Worm (Caenorhabditis elegans) whole organism, L4 larva: ENCODE results near the gene sra-12.

Experiments
- F26F4.8 ChIP-seq: fragments of 200-800 bp; sonication (Bioruptor generic); conservative IDR thresholded peaks from 2 replicates; pipeline ENCODE4 v1.3.6; 2022; ENCODE audit warnings: missing genetic modification characterization, missing compliant biosample characterization
- F44E2.7 ChIP-seq: fragments of 200-800 bp; sonication (Bioruptor generic); IDR thresholded peaks from 2 replicates; pipeline ENCODE4 v2.1.2; 2022; ENCODE audit warnings: missing genetic modification characterization, missing compliant biosample characterization
- Y5F2A.4 ChIP-seq: fragments of 200-800 bp; sonication (Bioruptor generic); optimal IDR thresholded peaks from 2 replicates; lab custom pipeline; 2018; ENCODE audit warnings: mild to moderate bottlenecking, missing genetic modification characterization, missing compliant biosample characterization
- ZK337.2 ChIP-seq: fragments of 200-800 bp; sonication (Bioruptor generic); IDR thresholded peaks from 2 replicates; pipeline ENCODE4 v1.3.6; 2022; ENCODE audit warnings: missing genetic modification reagents, missing genetic modification characterization, missing compliant biosample characterization
- ZK546.5 ChIP-seq, 2 experiments: sonication (generic microtip); optimal IDR thresholded peaks; 2 replicates each; lab custom pipeline; 2017; ENCODE audit warnings: missing biosample characterization in 2 of 2, missing genetic modification characterization in 2 of 2
- aha-1 ChIP-seq: fragments of 150-350 bp; peaks from one replicate; lab custom pipeline; 2014; ENCODE audit warnings: missing biosample characterization, missing genetic modification characterization
- aly-2 ChIP-seq: sonication (generic microtip); optimal IDR thresholded peaks from 2 replicates; lab custom pipeline; 2018; ENCODE audit warnings: missing biosample characterization, missing genetic modification characterization
- ama-1 ChIP-seq: fragments of 150-350 bp; optimal IDR thresholded peaks from 2 replicates; lab custom pipeline; 2014; ENCODE audit warnings: inconsistent platforms, mixed read lengths
- attf-4 ChIP-seq: sonication (generic microtip); optimal IDR thresholded peaks from 3 replicates; lab custom pipeline; 2017; ENCODE audit warnings: missing biosample characterization, missing genetic modification characterization
- ceh-20 ChIP-seq: fragments of 200-800 bp; sonication (Bioruptor generic); IDR thresholded peaks from 2 replicates; pipeline ENCODE4 v1.3.6; 2022; ENCODE audit warnings: missing genetic modification reagents, missing genetic modification characterization, missing compliant biosample characterization
- ceh-28 ChIP-seq: fragments of 150-350 bp; optimal IDR thresholded peaks from 2 replicates; lab custom pipeline; 2014; ENCODE audit warnings: missing biosample characterization, missing genetic modification reagents, missing genetic modification characterization
- ceh-32 ChIP-seq: sonication (generic microtip); optimal IDR thresholded peaks from 2 replicates; lab custom pipeline; 2016; ENCODE audit warnings: mild to moderate bottlenecking, missing genetic modification characterization, missing compliant biosample characterization; ENCODE audit not compliant: poor library complexity
- ces-1 ChIP-seq: fragments of 150-350 bp; sonication (generic microtip); optimal IDR thresholded peaks from 4 replicates; lab custom pipeline; 2014; ENCODE audit warnings: missing biosample characterization, missing genetic modification reagents, missing genetic modification characterization
- cey-2 ChIP-seq: sonication (generic microtip); optimal IDR thresholded peaks from 3 replicates; lab custom pipeline; 2017; ENCODE audit warnings: missing genetic modification characterization, mild to moderate bottlenecking, missing compliant biosample characterization, antibody characterized with exemption, borderline replicate concordance; ENCODE audit not compliant: insufficient read depth
- daf-12 ChIP-seq: fragments of 150-350 bp; optimal IDR thresholded peaks from 2 replicates; lab custom pipeline; 2014; ENCODE audit warnings: missing biosample characterization, missing genetic modification reagents, missing genetic modification characterization
- daf-8 ChIP-seq: fragments of 200-800 bp; sonication (Bioruptor generic); IDR thresholded peaks from 2 replicates; pipeline ENCODE4 v1.3.6; 2022; ENCODE audit warnings: missing genetic modification characterization, missing compliant biosample characterization
- dmd-9 ChIP-seq: fragments of 200-800 bp; sonication (Bioruptor generic); IDR thresholded peaks from 2 replicates; pipeline ENCODE4 v1.3.6; 2022; ENCODE audit warnings: missing genetic modification reagents, missing genetic modification characterization, missing compliant biosample characterization
- dpl-1 ChIP-seq: fragments of 150-350 bp; optimal IDR thresholded peaks from 2 replicates; lab custom pipeline; 2014; ENCODE audit warnings: missing biosample characterization, missing genetic modification reagents, missing genetic modification characterization
- dve-1 ChIP-seq: sonication (generic microtip); optimal IDR thresholded peaks from 2 replicates; lab custom pipeline; 2017; ENCODE audit warnings: antibody characterized with exemption, mild to moderate bottlenecking, missing genetic modification characterization, missing compliant biosample characterization; ENCODE audit not compliant: insufficient read depth
- fos-1 ChIP-seq: fragments of 150-350 bp; optimal IDR thresholded peaks from 2 replicates; lab custom pipeline; 2014; ENCODE audit warnings: missing biosample characterization, missing genetic modification characterization
- gei-8 ChIP-seq: fragments of 200-800 bp; sonication (Bioruptor generic); optimal IDR thresholded peaks from 2 replicates; lab custom pipeline; 2018; ENCODE audit warnings: mild to moderate bottlenecking, missing genetic modification characterization, missing compliant biosample characterization
- hif-1 ChIP-seq, 2 experiments: sonication (generic microtip); optimal IDR thresholded peaks; 2 replicates each; lab custom pipeline; 2016 to 2017; ENCODE audit warnings: missing compliant biosample characterization in 2 of 2, missing genetic modification characterization in 2 of 2, missing genetic modification reagents in 2 of 2, missing genotype in 2 of 2, mild to moderate bottlenecking in 1 of 2
- hlh-11 ChIP-seq: fragments of 200-800 bp; sonication (Bioruptor generic); optimal IDR thresholded peaks from 2 replicates; lab custom pipeline; 2018; ENCODE audit warnings: mild to moderate bottlenecking, missing genetic modification characterization, missing compliant biosample characterization
- hlh-30 ChIP-seq: sonication (generic microtip); optimal IDR thresholded peaks from 2 replicates; lab custom pipeline; 2017; ENCODE audit warnings: antibody characterized with exemption, mild to moderate bottlenecking, missing genetic modification characterization, missing compliant biosample characterization; ENCODE audit not compliant: insufficient read depth
- hmg-1.1 ChIP-seq: fragments of 200-800 bp; sonication (Bioruptor generic); IDR thresholded peaks from 2 replicates; pipeline ENCODE4 v1.3.6; 2022; ENCODE audit warnings: missing genetic modification reagents, missing genetic modification characterization, missing compliant biosample characterization
- lin-1 ChIP-seq: fragments of 200-800 bp; sonication (Bioruptor generic); IDR thresholded peaks from 2 replicates; pipeline ENCODE4 v1.3.6; 2022; ENCODE audit warnings: missing genetic modification reagents, missing genetic modification characterization, missing compliant biosample characterization
- lin-13 ChIP-seq: fragments of 150-350 bp; optimal IDR thresholded peaks from 2 replicates; lab custom pipeline; 2014; ENCODE audit warnings: missing biosample characterization, missing genetic modification reagents, missing genetic modification characterization
- lin-15B ChIP-seq: fragments of 150-350 bp; sonication (generic microtip); optimal IDR thresholded peaks from 3 replicates; lab custom pipeline; 2014; ENCODE audit warnings: missing biosample characterization, missing genetic modification characterization
- lir-3 ChIP-seq: sonication (generic microtip); optimal IDR thresholded peaks from 2 replicates; lab custom pipeline; 2016; ENCODE audit warnings: mild to moderate bottlenecking, missing genetic modification characterization, missing compliant biosample characterization
- madf-5 ChIP-seq, 2 experiments: fragments of 200-800 bp; sonication (Bioruptor generic); IDR thresholded peaks; 2 replicates each; pipeline ENCODE4 v1.3.6; 2022; ENCODE audit warnings: missing compliant biosample characterization in 2 of 2, missing genetic modification characterization in 2 of 2
- mdl-1 ChIP-seq, 2 experiments: fragments of 150-350 bp in 1 of 2; sonication (generic microtip) in 1 of 2; optimal IDR thresholded peaks; 2 replicates each; lab custom pipeline; 2014 to 2017; ENCODE audit warnings: missing biosample characterization in 2 of 2, missing genetic modification characterization in 2 of 2
- nhr-102 ChIP-seq: sonication (generic microtip); optimal IDR thresholded peaks from 2 replicates; lab custom pipeline; 2016; ENCODE audit warnings: mild to moderate bottlenecking, missing genetic modification characterization, moderate library complexity, missing compliant biosample characterization
- nhr-111 ChIP-seq: fragments of 200-800 bp; sonication (Bioruptor generic); optimal IDR thresholded peaks from 2 replicates; lab custom pipeline; 2018; ENCODE audit warnings: mild to moderate bottlenecking, missing genetic modification characterization, missing compliant biosample characterization
- nhr-237 ChIP-seq: sonication (generic microtip); optimal IDR thresholded peaks from 2 replicates; lab custom pipeline; 2017; ENCODE audit warnings: missing biosample characterization, missing genetic modification characterization
- nhr-25 ChIP-seq: sonication (generic microtip); optimal IDR thresholded peaks from 2 replicates; lab custom pipeline; 2017; ENCODE audit warnings: missing genetic modification characterization, mild to moderate bottlenecking, missing compliant biosample characterization, antibody characterized with exemption, moderate library complexity, borderline replicate concordance; ENCODE audit not compliant: insufficient read depth
- nhr-42 ChIP-seq: fragments of 200-800 bp; sonication (Bioruptor generic); IDR thresholded peaks from 2 replicates; pipeline ENCODE4 v1.3.6; 2022; ENCODE audit warnings: missing genetic modification characterization, missing compliant biosample characterization
- nhr-48 ChIP-seq: sonication (generic microtip); optimal IDR thresholded peaks from 2 replicates; lab custom pipeline; 2016; ENCODE audit warnings: mild to moderate bottlenecking, missing genetic modification characterization, missing compliant biosample characterization
- nhr-6 ChIP-seq: fragments of 150-350 bp; optimal IDR thresholded peaks from 2 replicates; lab custom pipeline; 2014; ENCODE audit warnings: missing biosample characterization, missing genetic modification characterization
- nhr-76 ChIP-seq: fragments of 150-350 bp; optimal IDR thresholded peaks from 2 replicates; lab custom pipeline; 2014; ENCODE audit warnings: missing biosample characterization, missing genetic modification characterization
- nhr-77 ChIP-seq: fragments of 150-350 bp; optimal IDR thresholded peaks from 2 replicates; lab custom pipeline; 2014; ENCODE audit warnings: missing biosample characterization, missing genetic modification characterization
- pha-4 ChIP-seq, 2 experiments: fragments of 150-350 bp in 1 of 2; fragments of 200-800 bp in 1 of 2; sonication (Bioruptor generic) in 1 of 2; IDR thresholded peaks in 1 of 2; optimal IDR thresholded peaks in 1 of 2; 2 replicates each; pipeline versions ENCODE4 v1.3.6 to Lab custom; 2014 to 2022; ENCODE audit warnings: missing genetic modification characterization in 2 of 2, missing genetic modification reagents in 2 of 2, missing biosample characterization in 1 of 2, missing compliant biosample characterization in 1 of 2
- rbr-2 ChIP-seq: sonication (generic microtip); optimal IDR thresholded peaks from 2 replicates; lab custom pipeline; 2016; ENCODE audit warnings: missing genotype, missing genetic modification characterization, missing compliant biosample characterization
- skn-1 ChIP-seq: fragments of 150-350 bp; optimal IDR thresholded peaks from 2 replicates; lab custom pipeline; 2014; ENCODE audit warnings: missing biosample characterization, missing genetic modification characterization
- unc-39 ChIP-seq: sonication (generic microtip); optimal IDR thresholded peaks from 2 replicates; lab custom pipeline; 2017; ENCODE audit warnings: missing biosample characterization, missing genetic modification characterization
- vab-7 ChIP-seq: fragments of 200-800 bp; sonication (Bioruptor generic); IDR thresholded peaks from 2 replicates; pipeline ENCODE4 v1.3.6; 2022; ENCODE audit warnings: missing genetic modification reagents, missing genetic modification characterization, missing compliant biosample characterization
- zag-1 ChIP-seq: fragments of 150-350 bp; optimal IDR thresholded peaks from 2 replicates; lab custom pipeline; 2014; ENCODE audit warnings: missing biosample characterization, missing genetic modification characterization
- zip-11 ChIP-seq: fragments of 200-800 bp; sonication (Bioruptor generic); IDR thresholded peaks from 2 replicates; pipeline ENCODE4 v1.3.6; 2022; ENCODE audit warnings: missing genetic modification characterization, missing compliant biosample characterization
- zip-2 ChIP-seq: fragments of 150-350 bp; optimal IDR thresholded peaks from 2 replicates; lab custom pipeline; 2014; ENCODE audit warnings: missing biosample characterization, missing genetic modification characterization
- ztf-7 ChIP-seq: fragments of 150-350 bp; optimal IDR thresholded peaks from 2 replicates; lab custom pipeline; 2014; ENCODE audit warnings: missing biosample characterization, missing genetic modification characterization

The sra-12 gene

DNA sequence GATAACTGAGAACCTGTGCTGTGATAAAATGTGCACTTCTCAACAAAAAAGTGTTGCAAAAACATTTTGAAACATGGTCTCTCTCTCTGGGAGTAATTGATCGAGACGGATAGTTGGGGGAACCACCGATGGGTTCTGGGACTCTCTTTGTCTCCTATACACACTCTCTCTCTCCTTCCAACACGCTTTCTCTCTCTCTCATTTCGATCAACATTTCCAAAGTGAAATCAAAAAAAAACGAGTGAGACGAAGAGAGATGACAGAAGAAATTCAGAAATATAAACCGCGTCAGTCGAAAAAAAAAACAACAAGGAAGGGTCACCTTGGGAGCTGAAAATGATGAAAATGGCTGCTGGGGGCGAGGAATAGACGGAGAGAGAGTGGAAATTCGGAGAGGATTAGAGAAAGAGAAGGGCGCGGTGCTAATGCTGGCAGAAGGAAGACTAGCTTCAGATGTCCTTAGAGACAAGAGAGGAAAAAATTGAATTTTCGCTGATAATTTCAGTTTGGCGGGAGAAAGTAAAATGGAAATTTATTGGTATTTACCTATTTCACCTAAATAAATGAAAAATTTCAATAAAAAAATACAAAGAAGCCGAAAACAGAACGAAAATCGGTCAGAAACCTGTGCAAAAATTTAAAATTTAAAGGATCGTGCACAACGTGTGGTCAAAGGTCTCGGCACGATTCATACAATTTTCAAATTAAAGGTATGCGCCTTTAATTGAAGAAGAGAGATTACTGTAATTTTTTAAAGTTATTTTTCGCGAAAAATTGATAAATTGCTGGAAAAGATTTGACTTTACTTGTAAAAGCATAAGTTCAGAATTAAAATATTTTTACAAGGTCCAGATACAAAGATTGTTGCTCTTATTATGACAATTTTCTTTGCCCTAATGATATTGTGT is 41.3 kb downstream of the sra-12 start:
- TF ChIP-seq Y5F2A.4 (GFP tag; lab: Kevin White, UChicago): no peak
- no peak for TF ChIP-seq vab-7 (GFP tag; lab: Robert Waterston, UW)
- TF ChIP-seq hmg-1.1 (GFP tag; lab: Robert Waterston, UW): 0 out of 2 replicates have a peak, but pooled peaks have one; percentile 12
- TF ChIP-seq nhr-25 (tag; lab: Kevin White, UChicago): peak; percentile 41
- TF ChIP-seq daf-8 (GFP tag; lab: Robert Waterston, UW): no peak
- no peak; the same call in 1 of the 2 replicates for TF ChIP-seq pha-4 (GFP tag; IDR thresholded peaks at IDR 0.05; lab: Robert Waterston, UW)
- TF ChIP-seq pha-4 (tag; optimal IDR thresholded peaks at IDR 0.05; lab: Kevin White, UChicago): no peak
- no peak for TF ChIP-seq lin-1
- TF ChIP-seq gei-8 (GFP tag; lab: Kevin White, UChicago): no peak
- TF ChIP-seq hlh-30 (tag; lab: Kevin White, UChicago): no peak
- no peak for TF ChIP-seq lin-13 (GFP tag; lab: Kevin White, UChicago)
- no peak for TF ChIP-seq aha-1 (tag; lab: Kevin White, UChicago)
- no peak for TF ChIP-seq nhr-77 (tag; lab: Kevin White, UChicago)
- no peak for TF ChIP-seq daf-12 (tag; lab: Kevin White, UChicago)
- no peak for TF ChIP-seq nhr-48 (tag; lab: Kevin White, UChicago)
- TF ChIP-seq cey-2: no peak
- peak; percentile 11 for TF ChIP-seq nhr-6 (tag; lab: Kevin White, UChicago)
- TF ChIP-seq ZK546.5 (tag; optimal IDR thresholded peaks at IDR 0.05; lab: Kevin White, UChicago): no peak
- TF ChIP-seq nhr-237 (tag; lab: Kevin White, UChicago): no peak
- no peak for TF ChIP-seq skn-1 (tag; lab: Kevin White, UChicago)
- no peak for TF ChIP-seq ceh-32 (tag; lab: Kevin White, UChicago)
- TF ChIP-seq ces-1 (GFP tag; lab: Kevin White, UChicago): no peak
- TF ChIP-seq zip-11: no peak
- no peak for TF ChIP-seq unc-39 (tag; lab: Kevin White, UChicago)
- no peak for TF ChIP-seq nhr-102 (tag; lab: Kevin White, UChicago)
- TF ChIP-seq ceh-28 (tag; lab: Kevin White, UChicago): no peak
- no peak for TF ChIP-seq dmd-9 (GFP tag; lab: Robert Waterston, UW)
- no peak for TF ChIP-seq F26F4.8
- no peak for TF ChIP-seq zip-2 (tag; lab: Kevin White, UChicago)
- TF ChIP-seq nhr-111 (GFP tag; lab: Kevin White, UChicago): no peak
- peak in 1 of 2 experiments; percentile 42 for TF ChIP-seq mdl-1 (tag; optimal IDR thresholded peaks at IDR 0.05; lab: Kevin White, UChicago)
- TF ChIP-seq F44E2.7 (GFP tag; lab: Robert Waterston, UW): no peak
- TF ChIP-seq zag-1 (tag; lab: Kevin White, UChicago): no peak
- TF ChIP-seq nhr-42 (GFP tag; lab: Robert Waterston, UW): no peak
- no peak for TF ChIP-seq attf-4 (tag; lab: Kevin White, UChicago)
- TF ChIP-seq dve-1 (tag; lab: Kevin White, UChicago): peak; percentile 49
- TF ChIP-seq nhr-76 (tag; lab: Kevin White, UChicago): no peak
- TF ChIP-seq aly-2 (tag; lab: Kevin White, UChicago): no peak
- no peak for TF ChIP-seq ztf-7 (tag; lab: Kevin White, UChicago)
- TF ChIP-seq lir-3 (tag; lab: Kevin White, UChicago): no peak
- no peak for TF ChIP-seq ama-1 (lab: Kevin White, UChicago)
- TF ChIP-seq ceh-20 (GFP tag; lab: Robert Waterston, UW): no peak
- TF ChIP-seq hlh-11 (tag; lab: Kevin White, UChicago): peak; percentile 3
- TF ChIP-seq lin-15B (tag; lab: Kevin White, UChicago): no peak
- TF ChIP-seq ZK337.2 (GFP tag; lab: Robert Waterston, UW): no peak
- TF ChIP-seq hif-1 (tag; optimal IDR thresholded peaks at IDR 0.05; lab: Kevin White, UChicago): no peak
- TF ChIP-seq dpl-1: peak; percentile 19
- no peak for TF ChIP-seq rbr-2
- TF ChIP-seq madf-5 (GFP tag; IDR thresholded peaks at IDR 0.05; lab: Robert Waterston, UW): no peak
- no peak for TF ChIP-seq fos-1 (tag; lab: Kevin White, UChicago)
